Worm (Caenorhabditis elegans) whole organism, L1 larva: ENCODE results near the gene R05D3.9.
A peak's percentile ranks its signal among the peaks of the same experiment; 100 is the strongest.

Experiments
- C04F5.9 ChIP-seq: sonication (generic microtip); optimal IDR thresholded peaks from 2 replicates; lab custom pipeline; 2016; ENCODE audit warnings: missing genetic modification characterization, missing compliant biosample characterization
- aha-1 ChIP-seq: fragments of 150-350 bp; optimal IDR thresholded peaks from 2 replicates; lab custom pipeline; 2014; ENCODE audit warnings: missing biosample characterization, missing genetic modification characterization
- ama-1 ChIP-seq: fragments of 150-350 bp; optimal IDR thresholded peaks from 2 replicates; lab custom pipeline; 2014
- ceh-82 ChIP-seq, 3 experiments: fragments of 150-350 bp in 1 of 3; sonication (generic microtip) in 2 of 3; optimal IDR thresholded peaks; 2 replicates each; lab custom pipeline; 2014 to 2017; ENCODE audit warnings: missing biosample characterization in 3 of 3, missing genetic modification characterization in 3 of 3
- egl-27 ChIP-seq, 2 experiments: fragments of 150-350 bp in 1 of 2; sonication (generic microtip); optimal IDR thresholded peaks; 3 replicates each; lab custom pipeline; 2017 to 2018; ENCODE audit warnings: missing biosample characterization in 2 of 2, missing genetic modification characterization in 2 of 2, missing genetic modification reagents in 2 of 2
- elt-3 ChIP-seq, 6 experiments: fragments of 150-350 bp in 1 of 6; sonication (generic microtip); optimal IDR thresholded peaks; 2 replicates each; lab custom pipeline; 2017 to 2018; ENCODE audit warnings: missing biosample characterization in 6 of 6, missing genetic modification characterization in 6 of 6, inconsistent platforms in 1 of 6
- fos-1 ChIP-seq: fragments of 150-350 bp; optimal IDR thresholded peaks from 2 replicates; lab custom pipeline; 2014; ENCODE audit warnings: missing biosample characterization, missing genetic modification characterization
- lin-35 ChIP-seq, 2 experiments: fragments of 150-350 bp; optimal IDR thresholded peaks; 2 replicates each; lab custom pipeline; 2014; ENCODE audit warnings: missing biosample characterization in 2 of 2, missing genetic modification characterization in 2 of 2, missing genetic modification reagents in 2 of 2
- lin-39 ChIP-seq: fragments of 150-350 bp; optimal IDR thresholded peaks from 2 replicates; lab custom pipeline; 2014; ENCODE audit warnings: missing biosample characterization, missing genetic modification reagents, missing genetic modification characterization
- nhr-28 ChIP-seq: fragments of 150-350 bp; optimal IDR thresholded peaks from 2 replicates; lab custom pipeline; 2014; ENCODE audit warnings: missing biosample characterization, missing genetic modification characterization
- nhr-77 ChIP-seq: fragments of 150-350 bp; optimal IDR thresholded peaks from 2 replicates; lab custom pipeline; 2014; ENCODE audit warnings: missing biosample characterization, missing genetic modification characterization
- unc-62 ChIP-seq: fragments of 150-350 bp; optimal IDR thresholded peaks from 2 replicates; lab custom pipeline; 2014; ENCODE audit warnings: missing biosample characterization, missing genetic modification reagents, missing genetic modification characterization
- xbp-1 ChIP-seq: sonication (generic microtip); optimal IDR thresholded peaks from 2 replicates; lab custom pipeline; 2016; ENCODE audit warnings: missing genetic modification characterization, missing compliant biosample characterization
- zag-1 ChIP-seq: fragments of 150-350 bp; optimal IDR thresholded peaks from 2 replicates; lab custom pipeline; 2014; ENCODE audit warnings: missing biosample characterization, missing genetic modification characterization

ce11 chrIII:8370188-8370587, 1.7 kb upstream of the R05D3.9 start:
- no peak for TF ChIP-seq lin-39 (tag; lab: Kevin White, UChicago)
- TF ChIP-seq elt-3 (tag; optimal IDR thresholded peaks at IDR 0.05; lab: Kevin White, UChicago): no peak
- no peak for TF ChIP-seq ama-1 (lab: Kevin White, UChicago)
- no peak for TF ChIP-seq C04F5.9 (tag; lab: Kevin White, UChicago)
- no peak for TF ChIP-seq unc-62 (GFP tag; lab: Kevin White, UChicago)
- TF ChIP-seq ceh-82 (tag; optimal IDR thresholded peaks at IDR 0.05; lab: Kevin White, UChicago): no peak
- no peak for TF ChIP-seq nhr-77 (tag; lab: Kevin White, UChicago)
- no peak for TF ChIP-seq xbp-1 (tag; lab: Kevin White, UChicago)
- TF ChIP-seq egl-27 (tag; optimal IDR thresholded peaks at IDR 0.05; lab: Kevin White, UChicago): no peak
- no peak for TF ChIP-seq aha-1 (tag; lab: Kevin White, UChicago)
- no peak for TF ChIP-seq nhr-28 (tag; lab: Kevin White, UChicago)
- no peak for TF ChIP-seq zag-1 (tag; lab: Kevin White, UChicago)
- TF ChIP-seq lin-35 (GFP tag; optimal IDR thresholded peaks at IDR 0.05; lab: Kevin White, UChicago): peak in 1 of 2 experiments; percentile 4
- TF ChIP-seq fos-1 (tag; lab: Kevin White, UChicago): no peak
